Worm (Caenorhabditis elegans): Measurements from ENCODE around the gene F42C5.5.

F42C5.5 gene

DNA sequence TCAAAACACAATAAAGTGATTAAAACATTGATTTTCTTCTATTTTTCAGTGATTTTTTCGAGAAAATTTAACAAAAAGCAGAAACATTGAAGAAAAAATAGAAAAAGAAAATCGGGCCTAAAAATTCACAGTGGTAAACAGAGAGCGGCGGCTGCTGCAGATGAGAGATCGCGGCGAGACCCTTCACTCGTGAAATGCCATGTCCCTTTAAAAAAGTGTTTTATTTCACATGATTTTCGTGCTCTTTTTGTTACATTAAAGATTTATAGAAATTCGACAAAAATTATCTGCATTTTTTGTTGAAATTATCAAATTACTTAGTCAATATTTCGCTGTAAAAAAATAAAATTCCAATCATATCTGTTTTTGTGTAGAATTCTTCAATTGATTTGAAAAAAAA, 19.9 kb upstream of the F42C5.5 start (continued):
- TF ChIP-seq ZK185.1 (tag; optimal IDR thresholded peaks at IDR 0.05; ENCODE audit: poor library complexity, severe bottlenecking) (peak; percentile 1), lin-35 (GFP tag; optimal IDR thresholded peaks at IDR 0.05) (peak in 1 of 3 experiments; percentile 70), Y95B8A.8 (GFP tag; IDR thresholded peaks at IDR 0.05) (no peak), aptf-2 (GFP tag; conservative IDR thresholded peaks at IDR 0.05) (no peak), pbrm-1 (GFP tag; IDR thresholded peaks at IDR 0.05) (peak; percentile 32; the same call in 1 of the 2 replicates), dpl-1 (GFP tag; optimal IDR thresholded peaks at IDR 0.05) (no peak), F49E8.2 (tag; optimal IDR thresholded peaks at IDR 0.05; ENCODE audit: insufficient read depth) (no peak), madf-10 (tag; optimal IDR thresholded peaks at IDR 0.05) (peak; percentile 8), D2030.7 (GFP tag; IDR thresholded peaks at IDR 0.05) (no peak), sptf-2 (GFP tag; optimal IDR thresholded peaks at IDR 0.05) (no peak), cebp-1 (GFP tag; IDR thresholded peaks at IDR 0.05) (no peak), cebp-1 (tag; optimal IDR thresholded peaks at IDR 0.05) (peak; percentile 52), mes-4 (tag; optimal IDR thresholded peaks at IDR 0.05) (no peak), K12H6.12 (tag; optimal IDR thresholded peaks at IDR 0.05) (no peak), ets-4 (GFP tag; optimal IDR thresholded peaks at IDR 0.05) (no peak), ztf-25 (GFP tag; IDR thresholded peaks at IDR 0.05) (no peak), repo-1 (tag; optimal IDR thresholded peaks at IDR 0.05) (peak; percentile 29), nhr-120 (GFP tag; IDR thresholded peaks at IDR 0.05) (no peak), nhr-80 (tag; optimal IDR thresholded peaks at IDR 0.05) (peak; percentile 35), snpc-4 (GFP tag; optimal IDR thresholded peaks at IDR 0.05) (peak; percentile 80), snpc-4 (tag; optimal IDR thresholded peaks at IDR 0.05) (peak; percentile 70 to 79 (median 76)), ztf-26 (tag; optimal IDR thresholded peaks at IDR 0.05) (peak; percentile 40)

- TF ChIP-seq zfh-2 (GFP tag; conservative IDR thresholded peaks at IDR 0.05) (peak; percentile 22; the same call in 1 of the 2 replicates), egl-18 (GFP tag; IDR thresholded peaks at IDR 0.05) (0 out of 2 replicates have a peak, but pooled peaks have one; percentile 21), pha-4 (tag; optimal IDR thresholded peaks at IDR 0.05) (no peak), lin-26 (GFP tag; IDR thresholded peaks at IDR 0.05) (peak; percentile 42; the same call in 1 of the 2 replicates), sptf-2 (GFP tag; optimal IDR thresholded peaks at IDR 0.05) (peak; percentile 29), attf-6 (GFP tag; IDR thresholded peaks at IDR 0.05) (0 out of 2 replicates have a peak, but pooled peaks have one; percentile 43), nfya-1 (tag; optimal IDR thresholded peaks at IDR 0.05; ENCODE audit: borderline replicate concordance, insufficient read depth) (no peak), dox-1 (GFP tag; IDR thresholded peaks at IDR 0.05) (peak; percentile 80), C17E4.6 (GFP tag; IDR thresholded peaks at IDR 0.05) (no peak), snpc-1.1 (tag; optimal IDR thresholded peaks at IDR 0.05; ENCODE audit: insufficient read depth) (no peak), ztf-22 (GFP tag; optimal IDR thresholded peaks at IDR 0.05) (no peak), madf-6 (GFP tag; IDR thresholded peaks at IDR 0.05) (peak; percentile 15; the same call in 1 of the 2 replicates), F33H1.4 (GFP tag; IDR thresholded peaks at IDR 0.05) (peak; percentile 25; the same call in 1 of the 2 replicates), let-607 (tag; optimal IDR thresholded peaks at IDR 0.05) (no peak), D2030.7 (GFP tag; IDR thresholded peaks at IDR 0.05) (no peak), unc-130 (GFP tag; optimal IDR thresholded peaks at IDR 0.05) (no peak), rpc-1 (optimal IDR thresholded peaks at IDR 0.05) (no peak), rpc-1 (tag; optimal IDR thresholded peaks at IDR 0.05) (no peak), B0261.1 (tag; optimal IDR thresholded peaks at IDR 0.05) (no peak), ztf-6 (GFP tag; IDR thresholded peaks at IDR 0.05) (no peak), lsl-1 (GFP tag; optimal IDR thresholded peaks at IDR 0.05) (peak; percentile 30), sea-2 (GFP tag; IDR thresholded peaks at IDR 0.05) (no peak), B0336.3 (GFP tag; IDR thresholded peaks at IDR 0.05) (no peak), hmg-1.2 (GFP tag; IDR thresholded peaks at IDR 0.05) (0 out of 2 replicates have a peak, but pooled peaks have one; percentile 4), ekl-4 (GFP tag; IDR thresholded peaks at IDR 0.05) (0 out of 2 replicates have a peak, but pooled peaks have one; percentile 24), ceh-40 (GFP tag; IDR thresholded peaks at IDR 0.05) (peak; percentile 62; the same call in 1 of the 2 replicates), cebp-1 (GFP tag; IDR thresholded peaks at IDR 0.05) (no peak), cebp-1 (tag; optimal IDR thresholded peaks at IDR 0.05) (no peak), Y79H2A.3 (GFP tag; conservative IDR thresholded peaks at IDR 0.05) (0 out of 2 replicates have a peak, but pooled peaks have one; percentile 15)
Measured at ce11 chrIV:7313397-7313910, 19.4 kb upstream of the F42C5.5 start, which contains the start of gene rps-8. Gene rps-8, minus strand, starts transcription at chrIV:7313860.

Measured in whole organism, young adult.